Fruit fly (Drosophila melanogaster): ENCODE measurements around the gene bip1.

The bip1 gene

dm6 chr3L:8072720-8073119, 14.2 kb upstream of the bip1 start (continued):
- TF ChIP-seq hbn (GFP tag; IDR thresholded peaks at IDR 0.05; ENCODE audit: partially characterized antibody) (no peak), H15 (GFP tag; IDR thresholded peaks at IDR 0.05) (no peak; the same call in 2 of the 3 replicates), Pdp1 (GFP tag; optimal IDR thresholded peaks at IDR 0.05) (peak; percentile 1 to 70), sisA (GFP tag; IDR thresholded peaks at IDR 0.05) (peak; percentile 74), Dfd (GFP tag; optimal IDR thresholded peaks at IDR 0.05) (no peak), CG2202 (tag; optimal IDR thresholded peaks at IDR 0.05) (no peak), mirr (GFP tag; optimal IDR thresholded peaks at IDR 0.05) (no peak), tio (GFP tag; optimal IDR thresholded peaks at IDR 0.05) (no peak), CG17361 (GFP tag; IDR thresholded peaks at IDR 0.05) (peak; percentile 81), Atf6 (GFP tag; IDR thresholded peaks at IDR 0.05) (peak; percentile 75), Ravus (GFP tag; IDR thresholded peaks at IDR 0.05) (peak; percentile 3; the same call in 1 of the 2 replicates), CG9876 (GFP tag; optimal IDR thresholded peaks at IDR 0.05) (no peak), Lhr (GFP tag; optimal IDR thresholded peaks at IDR 0.05) (no peak), slou (GFP tag; optimal IDR thresholded peaks at IDR 0.05) (peak; percentile 10), jing (GFP tag; optimal IDR thresholded peaks at IDR 0.05) (no peak), Hey (tag; optimal IDR thresholded peaks at IDR 0.05) (no peak), oc (tag; optimal IDR thresholded peaks at IDR 0.05) (peak; percentile 5), br (optimal IDR thresholded peaks at IDR 0.05) (no peak), Ssrp (tag; optimal IDR thresholded peaks at IDR 0.05) (no peak), prd (optimal IDR thresholded peaks at IDR 0.05) (no peak), prd (GFP tag; IDR thresholded peaks at IDR 0.05) (peak; percentile 79), tgo (GFP tag; IDR thresholded peaks at IDR 0.05) (peak; percentile 63; the same call in 2 of the 3 replicates), Spps (tag; optimal IDR thresholded peaks at IDR 0.05) (peak; percentile 52), usp (GFP tag; optimal IDR thresholded peaks at IDR 0.05) (no peak), Sox100B (GFP tag; optimal IDR thresholded peaks at IDR 0.05) (peak; percentile 62), h (optimal IDR thresholded peaks at IDR 0.05) (no peak), CG12155 (GFP tag; optimal IDR thresholded peaks at IDR 0.05) (no peak), lmd (GFP tag; IDR thresholded peaks at IDR 0.05) (peak; percentile 54; the same call in 1 of the 2 replicates), CG17359 (tag; optimal IDR thresholded peaks at IDR 0.05) (peak; percentile 86), lov (optimal IDR thresholded peaks at IDR 0.05) (no peak), lov (GFP tag; IDR thresholded peaks at IDR 0.05) (no peak), CG18476 (GFP tag; optimal IDR thresholded peaks at IDR 0.05) (peak; percentile 59), Jarid2 (GFP tag; optimal IDR thresholded peaks at IDR 0.05) (peak; percentile 27), Doc2 (GFP tag; IDR thresholded peaks at IDR 0.05) (no peak), MTF-1 (GFP tag; optimal IDR thresholded peaks at IDR 0.05; ENCODE audit: borderline replicate concordance) (peak; percentile 59), Dref (GFP tag; IDR thresholded peaks at IDR 0.05) (no peak), CG12104 (GFP tag; optimal IDR thresholded peaks at IDR 0.05) (peak; percentile 37), tna (GFP tag; IDR thresholded peaks at IDR 0.05; ENCODE audit: partially characterized antibody) (no peak), Hr3 (GFP tag; optimal IDR thresholded peaks at IDR 0.05) (peak; percentile 10), shn (GFP tag; optimal IDR thresholded peaks at IDR 0.05) (no peak), CG13296 (GFP tag; optimal IDR thresholded peaks at IDR 0.05) (peak; percentile 73), CG11247 (GFP tag; IDR thresholded peaks at IDR 0.05) (peak; percentile 55; the same call in 1 of the 2 replicates), Max (GFP tag; optimal IDR thresholded peaks at IDR 0.05) (peak; percentile 43), CG2116 (GFP tag; optimal IDR thresholded peaks at IDR 0.05) (no peak), phol (tag; optimal IDR thresholded peaks at IDR 0.05) (peak; percentile 78), CG17186 (GFP tag; optimal IDR thresholded peaks at IDR 0.05) (peak; percentile 23), CG14710 (tag; optimal IDR thresholded peaks at IDR 0.05) (peak; percentile 64), CG4282 (GFP tag; optimal IDR thresholded peaks at IDR 0.05) (no peak), stwl (tag; optimal IDR thresholded peaks at IDR 0.05) (no peak), slbo (GFP tag; IDR thresholded peaks at IDR 0.05) (peak; percentile 68), CG9797 (GFP tag; optimal IDR thresholded peaks at IDR 0.05) (no peak), NFAT (GFP tag; IDR thresholded peaks at IDR 0.05) (no peak), CG18764 (GFP tag; optimal IDR thresholded peaks at IDR 0.05) (peak; percentile 67)
